Fruit fly (Drosophila melanogaster) whole organism, adult: ENCODE measurements around the gene CG42820.

ENCODE experiments used
- CG11617 ChIP-seq: fragments of 200-800 bp; sonication (Bioruptor generic); optimal IDR thresholded peaks from 2 replicates; lab custom pipeline; 2017; ENCODE audit warnings: mild to moderate bottlenecking, missing biosample characterization, missing genetic modification reagents, missing genetic modification characterization
- CG12768 ChIP-seq: fragments of 200-800 bp; sonication (Bioruptor generic); optimal IDR thresholded peaks from 2 replicates; lab custom pipeline; 2017; ENCODE audit warnings: missing biosample characterization, missing genetic modification characterization, mild to moderate bottlenecking, moderate library complexity, missing genetic modification reagents
- CG14711 ChIP-seq: fragments of 200-800 bp; sonication (Bioruptor generic); optimal IDR thresholded peaks from 2 replicates; lab custom pipeline; 2018; ENCODE audit warnings: missing biosample characterization, mild to moderate bottlenecking, missing genetic modification characterization, moderate library complexity
- CG1620 ChIP-seq: fragments of 200-800 bp; sonication (Bioruptor generic); optimal IDR thresholded peaks from 2 replicates; lab custom pipeline; 2016; ENCODE audit warnings: missing biosample characterization, missing genetic modification characterization
- CG33017 ChIP-seq: fragments of 200-800 bp; sonication (Bioruptor generic); optimal IDR thresholded peaks from 2 replicates; lab custom pipeline; 2018; ENCODE audit warnings: missing biosample characterization, mild to moderate bottlenecking, missing genetic modification characterization, moderate library complexity
- CG5204 ChIP-seq: fragments of 200-800 bp; sonication (Bioruptor generic); optimal IDR thresholded peaks from 2 replicates; lab custom pipeline; 2016; ENCODE audit warnings: missing biosample characterization, missing genetic modification characterization
- CG7045 ChIP-seq: fragments of 200-800 bp; sonication (Bioruptor generic); optimal IDR thresholded peaks from 2 replicates; lab custom pipeline; 2017; ENCODE audit warnings: missing biosample characterization, mild to moderate bottlenecking, missing genetic modification characterization
- CG7101 ChIP-seq: fragments of 200-800 bp; sonication (Bioruptor generic); optimal IDR thresholded peaks from 2 replicates; lab custom pipeline; 2018; ENCODE audit warnings: missing biosample characterization, mild to moderate bottlenecking, missing genetic modification characterization, moderate library complexity
- Clk ChIP-seq: fragments of 200-800 bp; sonication (Bioruptor generic); optimal IDR thresholded peaks from 2 replicates; lab custom pipeline; 2017; ENCODE audit warnings: missing biosample characterization, missing genetic modification characterization
- Crg-1 ChIP-seq: fragments of 200-800 bp; sonication (Bioruptor generic); optimal IDR thresholded peaks from 2 replicates; lab custom pipeline; 2016; ENCODE audit warnings: missing biosample characterization, missing genetic modification characterization
- Hr96 ChIP-seq: fragments of 200-800 bp; sonication (Bioruptor generic); optimal IDR thresholded peaks from 2 replicates; lab custom pipeline; 2016; ENCODE audit warnings: missing biosample characterization, missing genetic modification characterization
- Mnt ChIP-seq: fragments of 200-800 bp; sonication (Bioruptor generic); optimal IDR thresholded peaks from 2 replicates; lab custom pipeline; 2016; ENCODE audit warnings: missing biosample characterization, mild to moderate bottlenecking, missing genetic modification characterization
- bab1 ChIP-seq: fragments of 200-800 bp; sonication (Bioruptor generic); optimal IDR thresholded peaks from 3 replicates; lab custom pipeline; 2019; ENCODE audit warnings: missing biosample characterization, mild to moderate bottlenecking, missing genetic modification characterization, moderate library complexity
- cic ChIP-seq: fragments of 200-800 bp; sonication (Bioruptor generic); optimal IDR thresholded peaks from 2 replicates; lab custom pipeline; 2017; ENCODE audit warnings: missing biosample characterization, mild to moderate bottlenecking, missing genetic modification characterization, moderate library complexity
- cnc ChIP-seq, 2 experiments: fragments of >200 bp; optimal IDR thresholded peaks; 2 replicates each; lab custom pipeline; 2017
- kay ChIP-seq: fragments of 200-800 bp; sonication (Bioruptor generic); peaks from one replicate; lab custom pipeline; 2016; ENCODE audit warnings: missing biosample characterization, missing genetic modification characterization, borderline replicate concordance
- ovo ChIP-seq: fragments of 200-800 bp; sonication (Bioruptor generic); optimal IDR thresholded peaks from 2 replicates; lab custom pipeline; 2016; ENCODE audit warnings: missing biosample characterization, missing genetic modification characterization
- pad ChIP-seq: fragments of 200-800 bp; sonication (Bioruptor generic); optimal IDR thresholded peaks from 3 replicates; lab custom pipeline; 2017; ENCODE audit warnings: missing biosample characterization, missing genetic modification characterization, mild to moderate bottlenecking, moderate library complexity, missing genetic modification reagents
- tj ChIP-seq: fragments of 200-800 bp; sonication (Bioruptor generic); optimal IDR thresholded peaks from 3 replicates; lab custom pipeline; 2017; ENCODE audit warnings: missing biosample characterization, mild to moderate bottlenecking, missing genetic modification characterization, moderate library complexity
- toe ChIP-seq: fragments of 200-800 bp; sonication (Bioruptor generic); optimal IDR thresholded peaks from 2 replicates; lab custom pipeline; 2016; ENCODE audit warnings: missing biosample characterization, missing genetic modification characterization

The CG42820 gene

DNA sequence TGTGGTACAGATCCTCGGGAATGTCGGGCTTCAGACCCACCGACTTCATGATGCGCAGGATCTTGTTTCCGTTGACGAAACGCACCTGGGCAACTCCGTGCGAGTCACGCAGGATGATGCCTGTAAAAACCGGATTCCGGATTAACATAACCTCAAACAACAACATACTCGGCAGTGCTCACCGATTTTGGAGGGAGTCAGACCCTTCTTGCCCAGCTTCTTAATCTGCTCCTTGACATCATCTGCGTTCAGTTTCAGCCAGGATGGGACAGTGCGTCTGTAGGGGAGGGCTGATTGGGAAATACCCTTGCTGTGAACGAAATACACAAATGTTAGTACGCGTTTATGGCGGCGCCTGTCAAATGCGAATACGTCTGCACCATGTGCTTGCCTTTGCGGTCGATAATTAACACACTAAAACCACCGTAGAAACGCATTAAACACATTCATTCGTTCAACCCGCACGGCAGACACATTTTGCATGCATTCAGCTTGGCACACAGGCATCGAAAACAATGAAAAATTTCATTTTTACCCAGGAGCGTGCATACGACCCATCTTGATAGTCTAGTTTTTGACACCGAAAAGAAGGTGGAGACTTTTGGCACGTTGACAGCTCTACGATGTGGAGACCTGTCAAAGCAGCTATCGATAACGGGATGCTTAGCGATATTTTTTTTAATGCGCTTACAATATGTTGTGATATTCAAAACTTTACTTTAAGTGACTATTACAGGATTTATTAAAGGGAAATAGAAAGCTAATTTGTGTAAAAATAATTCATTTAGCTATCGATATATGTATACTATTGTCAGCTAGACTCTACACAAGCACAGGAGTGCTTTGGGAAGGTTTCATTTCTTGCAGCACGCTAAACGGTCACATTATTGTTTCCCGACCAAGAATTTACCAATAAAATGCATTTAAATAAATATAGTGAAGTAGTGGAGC, 27.9 kb downstream of the CG42820 start, which contains the start of the genes RpS13 and CSN8:
Gene RpS13 (minus strand): TSS at position 657 of the 951 bp plus-strand sequence.
Gene CSN8 (plus strand): TSS at position 850 of the 951 bp plus-strand sequence.
- TF ChIP-seq cic (GFP tag; lab: Kevin White, UChicago), result peak; percentile 37
- no peak for TF ChIP-seq CG5204 (GFP tag; lab: Kevin White, UChicago)
- TF ChIP-seq Mnt (GFP tag; lab: Kevin White, UChicago), result peak; percentile 96
- TF ChIP-seq tj (GFP tag; lab: Kevin White, UChicago), result no peak
- peak; percentile 72 for TF ChIP-seq CG14711
- no peak for TF ChIP-seq Crg-1 (GFP tag; lab: Kevin White, UChicago)
- no peak for TF ChIP-seq kay (GFP tag; lab: Kevin White, UChicago)
- TF ChIP-seq CG7101, result peak; percentile 46
- peak; percentile 37 for TF ChIP-seq pad
- TF ChIP-seq toe (GFP tag; lab: Kevin White, UChicago), result peak; percentile 54
- TF ChIP-seq bab1 (GFP tag; lab: Kevin White, UChicago), result peak; percentile 51
- no peak for TF ChIP-seq Clk (GFP tag; lab: Kevin White, UChicago)
- no peak for TF ChIP-seq CG7045
- peak; percentile 19 for TF ChIP-seq Hr96 (GFP tag; lab: Kevin White, UChicago)
- TF ChIP-seq CG11617 (GFP tag; lab: Kevin White, UChicago), result peak; percentile 46
- no peak for TF ChIP-seq cnc (optimal IDR thresholded peaks at IDR 0.05; lab: Kevin White, UChicago)
- peak; percentile 28 for TF ChIP-seq CG1620 (GFP tag; lab: Kevin White, UChicago)

DNA sequence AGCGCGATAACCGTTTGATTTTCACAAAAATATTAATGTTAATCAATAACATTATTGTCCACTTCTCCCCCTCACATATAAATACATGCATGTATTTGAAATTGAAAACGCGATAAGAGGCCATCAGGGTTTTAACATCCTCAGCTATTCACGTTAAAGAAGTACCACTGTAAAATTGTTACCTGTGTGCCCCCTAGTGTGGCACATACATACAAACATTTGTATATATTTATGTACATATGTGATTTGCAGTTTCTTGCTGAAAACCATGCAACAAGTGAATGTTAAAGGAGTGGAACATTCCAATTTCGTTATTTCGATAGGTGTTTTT, 29.3 kb downstream of the CG42820 start:
- TF ChIP-seq ovo (GFP tag; lab: Kevin White, UChicago) (no peak), pad (peak; percentile 6), CG11617 (GFP tag; lab: Kevin White, UChicago) (peak; percentile 48)

DNA sequence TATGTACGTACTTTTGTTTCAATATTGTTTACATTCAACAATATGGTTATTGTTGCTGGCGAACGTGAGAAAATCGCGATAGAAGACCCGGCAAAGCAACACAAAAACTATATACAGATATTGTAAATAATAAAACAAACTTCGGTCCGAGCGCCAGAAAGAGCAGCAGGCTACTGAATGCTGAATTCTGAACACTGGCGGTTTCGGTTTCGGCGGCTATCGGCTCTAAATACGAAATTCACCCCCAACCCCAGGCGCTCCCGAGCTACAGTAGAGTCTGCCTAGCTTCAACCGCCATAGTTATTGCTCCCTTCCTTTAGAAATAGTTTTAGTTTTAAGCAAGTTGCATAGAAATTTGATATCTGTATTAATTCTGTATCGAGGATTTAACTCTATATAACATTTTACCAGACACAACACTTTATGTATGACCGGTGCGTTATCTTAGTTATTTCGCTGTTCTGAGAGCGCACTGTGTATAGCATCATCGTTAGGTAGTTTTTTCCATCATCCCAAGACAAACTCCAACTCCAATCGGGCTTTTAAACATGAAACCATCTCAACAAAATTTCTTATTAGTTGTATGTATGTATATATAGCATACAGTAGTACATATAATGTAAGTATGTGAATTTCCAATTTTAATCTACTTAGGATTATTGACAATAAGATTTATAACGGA, 29.8 kb downstream of the CG42820 start, which contains the start of gene CG7627:
Gene CG7627 (minus strand): TSS at position 197 of the 682 bp plus-strand sequence.
- TF ChIP-seq cic (GFP tag; lab: Kevin White, UChicago), result peak; percentile 76
- TF ChIP-seq Clk (GFP tag; lab: Kevin White, UChicago), result peak; percentile 54
- TF ChIP-seq CG5204 (GFP tag; lab: Kevin White, UChicago), result peak; percentile 65
- TF ChIP-seq Mnt (GFP tag; lab: Kevin White, UChicago), result peak; percentile 82
- peak; percentile 79 for TF ChIP-seq CG7101
- peak; percentile 62 for TF ChIP-seq Crg-1 (GFP tag; lab: Kevin White, UChicago)
- TF ChIP-seq cnc (optimal IDR thresholded peaks at IDR 0.05; lab: Kevin White, UChicago), result no peak
- TF ChIP-seq CG7045, result peak; percentile 69
- TF ChIP-seq Hr96 (GFP tag; lab: Kevin White, UChicago), result peak; percentile 85
- TF ChIP-seq ovo (GFP tag; lab: Kevin White, UChicago), result peak; percentile 24
- peak; percentile 73 for TF ChIP-seq CG12768 (GFP tag; lab: Kevin White, UChicago)
- TF ChIP-seq pad, result peak; percentile 54
- TF ChIP-seq CG1620 (GFP tag; lab: Kevin White, UChicago), result peak; percentile 64
- TF ChIP-seq kay (GFP tag; lab: Kevin White, UChicago), result peak; percentile 72
- peak; percentile 60 for TF ChIP-seq CG14711
- peak; percentile 39 for TF ChIP-seq CG33017 (tag; lab: Kevin White, UChicago)
- no peak for TF ChIP-seq tj (GFP tag; lab: Kevin White, UChicago)
- peak; percentile 81 for TF ChIP-seq CG11617 (GFP tag; lab: Kevin White, UChicago)
- TF ChIP-seq toe (GFP tag; lab: Kevin White, UChicago), result peak; percentile 69
- TF ChIP-seq bab1 (GFP tag; lab: Kevin White, UChicago), result peak; percentile 66

DNA sequence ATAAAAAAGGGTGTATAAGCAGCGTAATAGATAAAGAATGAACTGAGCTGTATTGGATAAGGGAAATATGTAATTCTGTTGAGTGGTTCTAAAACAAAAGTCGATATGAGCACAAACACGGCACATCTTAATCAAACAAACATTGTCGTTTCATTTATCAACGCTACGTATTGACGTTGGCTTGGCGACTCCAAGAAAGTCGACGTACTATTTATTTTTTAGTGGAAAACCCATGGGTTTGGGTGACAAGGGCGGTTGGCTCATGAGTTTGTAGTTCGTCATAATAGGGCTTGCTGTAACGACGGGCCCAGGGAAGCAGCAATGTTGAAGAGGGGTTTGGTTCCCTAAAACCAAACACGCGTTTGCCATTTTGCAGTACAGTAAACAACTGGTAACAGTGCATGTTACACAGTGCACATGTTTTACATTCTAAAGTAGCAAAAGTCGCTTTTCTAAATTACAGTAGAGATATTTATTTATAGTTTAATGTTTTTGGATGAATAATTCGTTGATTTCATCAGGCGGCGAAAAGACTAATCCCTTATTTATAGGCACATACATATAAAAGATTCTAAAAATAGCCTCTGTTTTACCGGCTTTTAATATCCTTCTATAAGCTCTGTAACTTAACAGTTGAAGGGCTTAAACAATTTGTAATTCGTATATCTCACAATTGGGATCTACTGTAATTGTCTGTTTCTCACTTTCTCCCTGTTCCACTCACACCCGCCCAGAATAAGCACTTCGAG, 30.8 kb downstream of the CG42820 start:
- TF ChIP-seq CG1620 (GFP tag; lab: Kevin White, UChicago) (no peak), pad (peak; percentile 75), CG7101 (peak; percentile 64), CG5204 (GFP tag; lab: Kevin White, UChicago) (peak; percentile 49), Mnt (GFP tag; lab: Kevin White, UChicago) (peak; percentile 67), bab1 (GFP tag; lab: Kevin White, UChicago) (peak; percentile 87), CG11617 (GFP tag; lab: Kevin White, UChicago) (peak; percentile 68), tj (GFP tag; lab: Kevin White, UChicago) (peak; percentile 34), cic (GFP tag; lab: Kevin White, UChicago) (peak; percentile 9), toe (GFP tag; lab: Kevin White, UChicago) (peak; percentile 40), CG14711 (peak; percentile 9), ovo (GFP tag; lab: Kevin White, UChicago) (peak; percentile 9), cnc (optimal IDR thresholded peaks at IDR 0.05; lab: Kevin White, UChicago) (no peak), Hr96 (GFP tag; lab: Kevin White, UChicago) (peak; percentile 3), Crg-1 (GFP tag; lab: Kevin White, UChicago) (peak; percentile 54), Clk (GFP tag; lab: Kevin White, UChicago) (no peak), CG7045 (peak; percentile 21), CG12768 (GFP tag; lab: Kevin White, UChicago) (peak; percentile 12), CG33017 (tag; lab: Kevin White, UChicago) (peak; percentile 34), kay (GFP tag; lab: Kevin White, UChicago) (no peak)
